Worm (Caenorhabditis elegans) whole organism, early embryonic: Measurements from ENCODE around the gene C02F5.13.

Source experiments
- B0310.2 ChIP-seq: sonication (generic microtip); optimal IDR thresholded peaks from 2 replicates; lab custom pipeline; 2016; ENCODE audit warnings: mild to moderate bottlenecking, missing genetic modification characterization, missing compliant biosample characterization
- ama-1 ChIP-seq: fragments of 150-350 bp; optimal IDR thresholded peaks from 2 replicates; lab custom pipeline; 2014
- hmg-4 ChIP-seq: fragments of 200-800 bp; sonication (Bioruptor generic); optimal IDR thresholded peaks from 2 replicates; lab custom pipeline; 2018; ENCODE audit warnings: mild to moderate bottlenecking, missing genetic modification characterization, missing compliant biosample characterization
- scrt-1 ChIP-seq: fragments of 200-800 bp; sonication (Bioruptor generic); IDR thresholded peaks from 2 replicates; pipeline ENCODE4 v1.3.6; 2022; ENCODE audit warnings: missing genetic modification characterization, missing compliant biosample characterization
- tra-4 ChIP-seq: sonication (generic microtip); optimal IDR thresholded peaks from 2 replicates; lab custom pipeline; 2017; ENCODE audit warnings: missing genetic modification characterization, missing compliant biosample characterization

ce11 chrIII:8226178-8226577 lies 21.0 kb upstream of the C02F5.13 start, which contains the start of gene rfs-1:
- TF ChIP-seq ama-1 (lab: Kevin White, UChicago) = no peak
- no peak for TF ChIP-seq tra-4 (tag; lab: Kevin White, UChicago)
- TF ChIP-seq hmg-4 (GFP tag; lab: Kevin White, UChicago) = no peak
- TF ChIP-seq scrt-1 = no peak
- TF ChIP-seq B0310.2 (tag; lab: Kevin White, UChicago) = no peak
